Worm (Caenorhabditis elegans): ENCODE results near the gene srv-2.

- no peak for TF ChIP-seq jun-1 (tag; optimal IDR thresholded peaks at IDR 0.05)
- TF ChIP-seq fkh-10 (GFP tag; optimal IDR thresholded peaks at IDR 0.05), result no peak
- no peak for TF ChIP-seq daf-12 (tag; optimal IDR thresholded peaks at IDR 0.05)
- no peak for TF ChIP-seq skn-1 (tag; optimal IDR thresholded peaks at IDR 0.05)
- TF ChIP-seq elt-2 (tag; optimal IDR thresholded peaks at IDR 0.05), result peak; percentile 92
- TF ChIP-seq pha-4 (tag; optimal IDR thresholded peaks at IDR 0.05), result peak; percentile 33
- TF ChIP-seq lin-15B (tag; optimal IDR thresholded peaks at IDR 0.05), result no peak
- TF ChIP-seq egl-27 (tag; optimal IDR thresholded peaks at IDR 0.05), result no peak
- TF ChIP-seq ceh-82 (tag; optimal IDR thresholded peaks at IDR 0.05), result no peak
- no peak for TF ChIP-seq unc-62 (GFP tag; optimal IDR thresholded peaks at IDR 0.05)
- TF ChIP-seq nhr-12 (tag; optimal IDR thresholded peaks at IDR 0.05), result no peak
- TF ChIP-seq tbx-2 (tag; optimal IDR thresholded peaks at IDR 0.05), result no peak
Measured at ce11 chrII:10594758-10595157, 7.3 kb downstream of the srv-2 start, which contains the start of gene C14A4.6.

Measured in whole organism, L3 larva.